Worm (Caenorhabditis elegans): ENCODE results near the gene fox-1.

ce11 chrX:2494296-2494695 is 34.6 kb upstream of the fox-1 start:
- no peak for TF ChIP-seq ces-1 (GFP tag; optimal IDR thresholded peaks at IDR 0.05)
- TF ChIP-seq jun-1 (tag; optimal IDR thresholded peaks at IDR 0.05) = no peak
- TF ChIP-seq mdl-1 (tag; optimal IDR thresholded peaks at IDR 0.05) = no peak
- TF ChIP-seq unc-62 (GFP tag; optimal IDR thresholded peaks at IDR 0.05) = no peak
- TF ChIP-seq nhr-85 (tag) = no peak
- no peak for TF ChIP-seq F16B12.6 (tag; optimal IDR thresholded peaks at IDR 0.05)
- no peak for TF ChIP-seq nhr-12 (tag; optimal IDR thresholded peaks at IDR 0.05)
- no peak for TF ChIP-seq dpl-1 (GFP tag; optimal IDR thresholded peaks at IDR 0.05)

Measured in whole organism, L1 larva.